Fruit fly (Drosophila melanogaster): Measurements from ENCODE around the gene CG33688.

CG33688 gene

dm6 chr3L:16160073-16160398, 39.0 kb upstream of the CG33688 start (continued):
- TF ChIP-seq CG4854 (GFP tag; optimal IDR thresholded peaks at IDR 0.05) (no peak), CG10209 (GFP tag; optimal IDR thresholded peaks at IDR 0.05) (no peak), kah (GFP tag; optimal IDR thresholded peaks at IDR 0.05) (no peak), CG3407 (GFP tag; optimal IDR thresholded peaks at IDR 0.05) (no peak), Hr78 (GFP tag; optimal IDR thresholded peaks at IDR 0.05) (no peak), CG7928 (GFP tag; optimal IDR thresholded peaks at IDR 0.05) (no peak), Bteb2 (GFP tag; optimal IDR thresholded peaks at IDR 0.05) (peak; percentile 22), Gug (GFP tag; IDR thresholded peaks at IDR 0.05) (no peak), cato (GFP tag; optimal IDR thresholded peaks at IDR 0.05; ENCODE audit: borderline replicate concordance) (no peak), zf30C (GFP tag; optimal IDR thresholded peaks at IDR 0.05) (no peak), Mes4 (GFP tag; optimal IDR thresholded peaks at IDR 0.05) (no peak), CG1602 (GFP tag; optimal IDR thresholded peaks at IDR 0.05) (no peak), esg (GFP tag; conservative IDR thresholded peaks at IDR 0.05) (no peak), ro (GFP tag; IDR thresholded peaks at IDR 0.05) (no peak), CG15011 (GFP tag; optimal IDR thresholded peaks at IDR 0.05) (no peak), CoRest (tag; optimal IDR thresholded peaks at IDR 0.05) (peak; percentile 25), hth (optimal IDR thresholded peaks at IDR 0.05) (no peak), CG12659 (GFP tag; optimal IDR thresholded peaks at IDR 0.05) (peak; percentile 12), CG9797 (GFP tag; optimal IDR thresholded peaks at IDR 0.05) (no peak), D19B (GFP tag; optimal IDR thresholded peaks at IDR 0.05) (peak; percentile 82), CG15696 (tag; optimal IDR thresholded peaks at IDR 0.05) (no peak), grn (GFP tag; optimal IDR thresholded peaks at IDR 0.05) (no peak), tna (GFP tag; IDR thresholded peaks at IDR 0.05; ENCODE audit: partially characterized antibody) (no peak), Hmr (GFP tag; optimal IDR thresholded peaks at IDR 0.05) (peak; percentile 64), Xbp1 (GFP tag; optimal IDR thresholded peaks at IDR 0.05) (no peak), Hr3 (GFP tag; optimal IDR thresholded peaks at IDR 0.05) (no peak), CG2678 (tag; optimal IDR thresholded peaks at IDR 0.05) (peak; percentile 58), CG10274 (GFP tag; optimal IDR thresholded peaks at IDR 0.05) (peak; percentile 11), sens (GFP tag) (peak; percentile 65), HLH54F (GFP tag; optimal IDR thresholded peaks at IDR 0.05) (no peak), CG6854 (GFP tag; optimal IDR thresholded peaks at IDR 0.05) (no peak), Oaz (GFP tag; IDR thresholded peaks at IDR 0.05) (no peak), caup (GFP tag; optimal IDR thresholded peaks at IDR 0.05; ENCODE audit: severe bottlenecking) (peak; percentile 35), tup (GFP tag; optimal IDR thresholded peaks at IDR 0.05) (no peak), Awh (GFP tag; IDR thresholded peaks at IDR 0.05) (no peak), Sry-β (GFP tag; optimal IDR thresholded peaks at IDR 0.05) (no peak), gem (tag; optimal IDR thresholded peaks at IDR 0.05) (peak; percentile 58), Max (GFP tag; optimal IDR thresholded peaks at IDR 0.05) (no peak), CG7271 (tag; optimal IDR thresholded peaks at IDR 0.05) (no peak), lmd (GFP tag; IDR thresholded peaks at IDR 0.05) (no peak), CG17385 (GFP tag; optimal IDR thresholded peaks at IDR 0.05) (peak; percentile 4), Bgb (GFP tag; IDR thresholded peaks at IDR 0.05; ENCODE audit: partially characterized antibody) (no peak), lab (GFP tag; optimal IDR thresholded peaks at IDR 0.05) (peak; percentile 60), CG11504 (tag; optimal IDR thresholded peaks at IDR 0.05) (peak; percentile 16), sug (tag; optimal IDR thresholded peaks at IDR 0.05) (no peak), CG1233 (GFP tag; optimal IDR thresholded peaks at IDR 0.05) (no peak), Side (GFP tag; optimal IDR thresholded peaks at IDR 0.05) (no peak), BEAF-32 (GFP tag; optimal IDR thresholded peaks at IDR 0.05) (no peak), YL-1 (GFP tag; optimal IDR thresholded peaks at IDR 0.05) (no peak), CG18599 (GFP tag; optimal IDR thresholded peaks at IDR 0.05) (peak; percentile 70), D19A (tag; optimal IDR thresholded peaks at IDR 0.05) (peak; percentile 38)

Measured in whole organism, embryonic.